Fruit fly (Drosophila melanogaster) whole organism: ENCODE data around the gene ec.

Experiments used
- CG8478 ChIP-seq: fragments of >200 bp; optimal IDR thresholded peaks from 2 replicates; lab custom pipeline; 2018; ENCODE audit warnings: inconsistent platforms
- Dll ChIP-seq: fragments of >200 bp; optimal IDR thresholded peaks from 2 replicates; lab custom pipeline; 2017
- EcR ChIP-seq, 2 experiments: fragments of >200 bp; optimal IDR thresholded peaks; 2 replicates each; lab custom pipeline; 2017; ENCODE audit warnings: missing biosample characterization in 2 of 2, missing genetic modification characterization in 2 of 2, missing genetic modification reagents in 2 of 2
- pan ChIP-seq: fragments of >200 bp; optimal IDR thresholded peaks from 2 replicates; lab custom pipeline; 2017
- psq ChIP-seq: fragments of >200 bp; optimal IDR thresholded peaks from 2 replicates; lab custom pipeline; 2017
- usp ChIP-seq: fragments of >200 bp; optimal IDR thresholded peaks from 2 replicates; lab custom pipeline; 2017; ENCODE audit warnings: missing biosample characterization, missing genetic modification characterization, mixed read lengths

ec gene

DNA sequence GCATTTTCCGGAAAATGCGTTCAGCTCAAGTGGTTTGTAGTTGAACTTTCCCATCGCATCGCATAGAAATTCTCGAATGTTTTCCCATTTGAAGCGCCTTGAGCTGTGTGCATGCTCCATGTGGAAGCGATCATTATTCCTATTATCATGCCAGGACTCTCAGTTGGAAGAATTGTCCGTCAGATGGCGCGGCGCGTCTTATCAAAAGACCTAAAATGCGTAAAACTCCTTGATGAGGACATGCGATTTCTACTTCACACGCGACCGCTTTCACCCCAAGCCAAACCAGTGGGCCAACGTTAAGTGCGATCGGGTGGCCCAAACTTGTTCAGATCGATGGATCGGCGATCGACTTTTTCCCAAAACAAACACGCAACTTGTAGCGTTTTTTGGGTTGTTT, 4.2 kb downstream of the ec start:
- TF ChIP-seq psq (lab: Kevin White, UChicago), result no peak
- no peak for TF ChIP-seq EcR (GFP tag; optimal IDR thresholded peaks at IDR 0.05; lab: Kevin White, UChicago)
- TF ChIP-seq pan (lab: Kevin White, UChicago), result no peak
- TF ChIP-seq CG8478, result no peak
- no peak for TF ChIP-seq Dll
- no peak for TF ChIP-seq usp

DNA sequence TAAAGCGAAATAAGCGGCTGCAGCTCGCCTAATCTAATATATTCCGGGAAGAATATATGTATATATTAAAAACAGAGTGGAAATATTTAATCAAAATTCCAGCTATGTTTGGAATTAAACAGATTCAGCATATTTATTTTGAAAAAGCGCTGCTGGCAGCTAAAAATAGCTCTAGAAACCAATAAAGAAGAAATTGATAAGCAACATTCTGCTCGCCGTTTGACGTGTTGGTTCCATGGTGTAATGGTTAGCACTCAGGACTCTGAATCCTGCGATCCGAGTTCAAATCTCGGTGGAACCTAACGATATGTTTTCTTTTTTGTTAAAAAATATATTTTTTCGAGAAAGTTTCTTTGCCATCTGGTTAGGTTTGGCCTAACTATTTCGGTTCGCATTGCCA, 8.0 kb downstream of the ec start:
- TF ChIP-seq psq (lab: Kevin White, UChicago) (no peak), CG8478 (no peak), usp (no peak), EcR (GFP tag; optimal IDR thresholded peaks at IDR 0.05; lab: Kevin White, UChicago) (no peak), Dll (no peak), pan (lab: Kevin White, UChicago) (no peak)

DNA sequence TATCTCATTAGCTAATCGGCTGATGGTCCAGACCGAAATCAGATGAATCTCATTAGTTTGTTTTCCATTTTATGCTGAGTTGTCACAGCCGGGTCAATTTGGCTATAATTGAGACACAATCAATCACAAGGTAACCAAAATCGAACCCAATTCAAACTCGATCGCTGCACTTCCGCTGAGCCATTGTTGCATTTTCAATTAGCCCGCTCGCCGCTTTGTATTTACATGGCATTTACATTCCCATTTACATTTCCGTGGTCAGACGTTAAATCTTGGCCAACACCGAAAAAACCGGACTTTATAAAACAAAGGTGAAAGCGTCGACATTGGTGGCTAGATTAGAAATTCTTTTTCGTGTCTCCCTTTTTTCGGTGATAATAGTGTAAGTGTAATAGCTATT, 13.6 kb downstream of the ec start:
- TF ChIP-seq pan (lab: Kevin White, UChicago) (no peak), usp (no peak), CG8478 (no peak), EcR (GFP tag; optimal IDR thresholded peaks at IDR 0.05; lab: Kevin White, UChicago) (no peak), psq (lab: Kevin White, UChicago) (no peak), Dll (no peak)

DNA sequence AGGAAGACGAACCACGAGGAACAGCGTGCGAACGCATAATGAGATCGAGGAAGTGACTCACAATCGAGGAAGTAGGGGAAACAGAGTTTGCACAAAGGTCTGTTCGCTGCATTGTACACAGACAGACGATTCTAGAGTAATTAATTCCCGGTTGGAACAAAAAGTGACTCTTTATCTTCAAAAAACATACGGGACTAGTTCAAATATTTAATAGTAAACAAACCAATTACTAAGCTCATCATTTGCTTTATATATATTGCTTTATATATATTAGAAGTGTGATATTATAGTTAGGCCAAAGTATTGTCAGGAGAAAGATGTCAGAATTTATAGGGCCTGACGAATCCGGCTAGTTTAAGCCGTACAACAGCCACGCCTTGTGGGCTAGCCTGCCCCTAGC, 16.4 kb downstream of the ec start, which contains the start of gene CG2901:
CG2901 (plus strand) TSS at position 301 of the 400 bp plus-strand sequence.
- TF ChIP-seq Dll (no peak), psq (lab: Kevin White, UChicago) (no peak), EcR (GFP tag; optimal IDR thresholded peaks at IDR 0.05; lab: Kevin White, UChicago) (no peak), CG8478 (no peak), usp (no peak), pan (lab: Kevin White, UChicago) (no peak)

DNA sequence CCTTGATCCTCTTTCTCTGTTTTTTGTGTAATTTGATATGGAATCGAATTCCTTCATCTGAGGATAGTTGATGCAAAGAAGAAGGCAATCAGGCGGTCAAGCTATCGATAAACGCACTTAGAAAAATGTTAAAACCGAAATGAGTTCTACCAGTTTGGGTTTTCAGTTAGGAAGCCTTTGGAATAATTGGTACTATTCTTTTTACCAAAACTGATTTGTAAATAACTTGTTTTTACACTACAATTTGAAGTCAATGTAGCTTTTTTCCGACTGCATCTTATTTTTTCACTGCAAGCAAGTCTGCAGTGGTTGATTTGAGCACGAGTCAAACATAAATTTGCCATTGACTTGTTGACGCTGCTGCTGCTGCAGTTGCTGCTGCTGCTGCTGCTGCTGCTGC, 20.3 kb downstream of the ec start:
- no peak for TF ChIP-seq EcR (GFP tag; optimal IDR thresholded peaks at IDR 0.05; lab: Kevin White, UChicago)
- no peak for TF ChIP-seq CG8478
- no peak for TF ChIP-seq usp
- no peak for TF ChIP-seq pan (lab: Kevin White, UChicago)
- TF ChIP-seq psq (lab: Kevin White, UChicago), result no peak
- TF ChIP-seq Dll, result no peak

DNA sequence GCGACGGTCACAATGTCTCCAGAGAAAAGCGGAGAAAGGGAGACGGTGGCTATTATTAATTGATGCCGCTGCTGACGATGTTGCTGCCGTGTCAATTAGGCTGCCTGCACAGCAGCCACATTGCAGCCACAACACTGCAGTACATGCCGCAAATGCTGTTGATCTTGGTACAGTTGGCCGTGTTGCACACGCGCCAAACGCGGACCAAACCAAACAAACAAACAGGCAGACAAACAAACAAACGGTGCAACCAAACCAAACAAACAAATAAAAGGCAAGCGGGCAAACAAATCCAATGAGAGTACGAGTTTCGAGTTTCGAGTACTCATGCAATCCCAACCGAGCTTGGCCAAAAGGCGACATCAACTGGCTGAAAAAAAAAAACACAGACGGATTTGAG, 20.7 kb downstream of the ec start:
- TF ChIP-seq CG8478, result no peak
- no peak for TF ChIP-seq usp
- no peak for TF ChIP-seq Dll
- TF ChIP-seq EcR (GFP tag; optimal IDR thresholded peaks at IDR 0.05; lab: Kevin White, UChicago), result no peak
- TF ChIP-seq psq (lab: Kevin White, UChicago), result no peak
- TF ChIP-seq pan (lab: Kevin White, UChicago), result no peak

DNA sequence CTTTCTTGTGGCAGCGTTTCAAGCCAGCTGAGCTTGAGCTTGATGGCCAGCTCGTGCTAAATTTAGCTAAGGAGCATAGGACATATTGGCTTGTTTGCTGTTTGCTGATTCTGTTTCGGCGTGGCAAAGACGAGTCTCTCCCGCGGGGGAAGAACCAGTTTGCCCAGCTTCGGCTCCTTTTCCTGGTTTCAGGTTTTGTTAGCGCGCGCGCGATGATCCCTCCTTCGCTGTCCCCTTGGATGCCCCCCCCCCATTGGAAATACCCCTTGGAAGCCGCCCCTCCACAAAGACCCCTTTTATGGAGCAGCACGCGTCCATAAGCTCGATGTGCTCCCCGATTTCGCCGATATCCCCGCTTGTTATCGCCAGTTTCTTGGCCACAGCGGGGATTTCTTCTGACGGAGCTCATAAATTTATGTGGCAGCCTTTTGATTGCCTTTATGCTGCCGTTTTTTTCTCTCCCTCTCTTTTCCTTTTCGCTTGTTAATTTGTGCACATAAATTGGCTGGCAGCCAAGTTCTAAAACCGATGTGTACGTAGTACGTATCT, 21.7 kb downstream of the ec start:
- TF ChIP-seq pan (lab: Kevin White, UChicago), result no peak
- TF ChIP-seq usp, result no peak
- TF ChIP-seq EcR (GFP tag; optimal IDR thresholded peaks at IDR 0.05; lab: Kevin White, UChicago), result no peak
- TF ChIP-seq psq (lab: Kevin White, UChicago), result no peak

DNA sequence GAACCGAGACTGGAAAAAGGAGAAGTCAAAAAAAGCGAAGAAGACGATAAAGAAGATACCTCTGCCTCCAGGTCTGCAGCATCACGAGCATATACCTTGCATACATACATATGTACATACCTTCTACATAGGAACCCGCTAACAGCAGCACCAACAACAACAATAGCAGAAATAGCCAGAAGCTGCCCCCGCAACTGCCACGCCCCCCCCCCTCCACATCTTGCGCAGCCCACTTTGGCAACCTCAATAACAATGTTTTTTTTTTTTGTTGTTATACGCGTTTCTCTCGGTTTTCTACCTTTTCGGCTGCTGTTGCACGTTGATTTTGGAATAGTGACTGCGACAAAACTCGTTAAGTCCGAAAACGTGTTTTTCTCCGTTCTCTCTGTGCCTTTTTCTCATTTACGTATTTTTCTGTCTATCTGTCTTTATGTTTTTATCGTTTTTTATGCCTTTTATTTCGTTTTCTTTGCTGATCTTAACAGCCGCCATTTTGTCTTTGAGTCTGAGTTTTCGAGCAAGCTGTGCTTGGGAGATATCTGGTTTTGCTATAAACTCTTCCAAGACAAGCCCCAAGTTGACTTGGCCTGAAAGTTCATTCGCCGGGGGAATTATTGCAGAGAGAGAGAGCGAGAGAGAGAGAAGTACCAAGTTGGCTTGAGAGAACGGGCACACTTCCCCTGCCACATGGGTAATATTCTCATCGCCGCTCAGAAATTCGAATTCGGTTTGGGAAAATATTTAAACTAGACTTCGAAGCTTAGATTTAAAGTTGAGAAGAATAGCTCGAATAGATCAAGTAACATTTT, 23.7 kb downstream of the ec start:
- no peak for TF ChIP-seq CG8478
- TF ChIP-seq EcR (GFP tag; optimal IDR thresholded peaks at IDR 0.05; lab: Kevin White, UChicago), result peak in 1 of 2 experiments; percentile 21
- no peak for TF ChIP-seq psq (lab: Kevin White, UChicago)

DNA sequence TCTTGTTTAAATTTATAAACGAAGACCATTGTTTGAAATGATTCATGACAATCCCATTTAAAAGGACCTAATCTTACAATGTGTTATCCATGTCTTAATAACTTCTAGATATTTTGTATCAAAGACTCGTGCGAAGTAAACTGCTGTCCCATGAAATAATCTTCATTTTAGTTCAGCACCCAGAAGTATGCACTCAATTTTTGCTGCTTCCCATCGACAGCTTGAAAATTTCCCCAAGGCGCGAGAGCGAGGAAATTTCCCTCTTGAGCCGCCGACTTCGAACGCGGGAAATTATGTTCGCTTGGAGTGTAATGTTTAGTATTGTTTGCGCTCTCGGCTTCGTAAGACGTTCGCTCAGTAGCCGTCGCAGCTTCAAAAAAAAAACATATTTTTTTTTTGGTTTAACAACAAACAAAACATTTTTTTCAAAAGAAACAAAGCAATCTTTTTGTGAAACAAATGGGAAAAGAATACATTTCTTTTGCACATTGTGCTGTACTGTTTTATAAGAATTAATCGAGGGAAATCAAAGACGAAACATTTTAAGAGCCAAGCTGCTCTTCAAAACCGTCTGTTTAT, 24.4 kb downstream of the ec start:
- TF ChIP-seq Dll (no peak), usp (no peak)

DNA sequence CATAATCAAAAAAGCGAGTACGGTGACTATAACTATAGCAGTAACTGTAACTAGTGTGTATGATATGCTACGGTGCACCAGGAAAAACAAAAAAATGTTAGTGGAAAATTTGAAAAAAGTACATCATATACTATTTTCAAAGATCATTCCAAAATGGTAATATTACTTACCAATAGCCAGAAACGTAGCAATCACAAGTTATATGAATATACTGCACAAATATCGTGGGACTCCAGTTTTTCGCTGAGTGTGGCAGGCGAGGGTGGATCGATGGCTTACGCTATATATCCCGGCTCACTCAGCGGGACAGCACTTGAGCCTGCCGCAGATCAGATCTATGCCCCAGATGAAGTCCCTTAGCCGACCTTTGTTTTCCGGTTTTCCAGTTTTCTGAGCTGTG, 26.1 kb downstream of the ec start:
- TF ChIP-seq psq (lab: Kevin White, UChicago), result no peak
- no peak for TF ChIP-seq pan (lab: Kevin White, UChicago)
- no peak for TF ChIP-seq CG8478
- no peak for TF ChIP-seq Dll
- TF ChIP-seq EcR (GFP tag; optimal IDR thresholded peaks at IDR 0.05; lab: Kevin White, UChicago), result no peak
- TF ChIP-seq usp, result no peak

DNA sequence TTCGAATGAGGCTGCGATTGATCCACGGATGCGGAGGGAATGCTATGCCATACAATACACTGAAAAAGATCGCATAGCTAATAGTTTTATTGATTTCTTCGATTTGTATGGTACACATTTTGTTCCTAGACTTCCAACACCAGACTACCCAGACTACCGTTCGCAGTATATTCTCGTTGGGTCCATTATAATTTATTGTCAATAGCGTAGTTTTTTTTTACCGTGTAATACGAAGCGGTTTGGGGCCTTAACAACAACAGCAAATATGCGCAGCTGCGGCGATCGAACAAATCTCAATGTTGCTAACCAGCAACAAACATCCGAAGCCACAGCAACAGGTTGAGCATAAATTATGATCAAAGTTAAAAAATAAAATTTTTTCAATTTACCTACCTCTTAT, 27.1 kb downstream of the ec start:
- no peak for TF ChIP-seq pan (lab: Kevin White, UChicago)
- no peak for TF ChIP-seq Dll
- TF ChIP-seq EcR (GFP tag; optimal IDR thresholded peaks at IDR 0.05; lab: Kevin White, UChicago), result no peak
- no peak for TF ChIP-seq psq (lab: Kevin White, UChicago)
- no peak for TF ChIP-seq usp
- TF ChIP-seq CG8478, result no peak

DNA sequence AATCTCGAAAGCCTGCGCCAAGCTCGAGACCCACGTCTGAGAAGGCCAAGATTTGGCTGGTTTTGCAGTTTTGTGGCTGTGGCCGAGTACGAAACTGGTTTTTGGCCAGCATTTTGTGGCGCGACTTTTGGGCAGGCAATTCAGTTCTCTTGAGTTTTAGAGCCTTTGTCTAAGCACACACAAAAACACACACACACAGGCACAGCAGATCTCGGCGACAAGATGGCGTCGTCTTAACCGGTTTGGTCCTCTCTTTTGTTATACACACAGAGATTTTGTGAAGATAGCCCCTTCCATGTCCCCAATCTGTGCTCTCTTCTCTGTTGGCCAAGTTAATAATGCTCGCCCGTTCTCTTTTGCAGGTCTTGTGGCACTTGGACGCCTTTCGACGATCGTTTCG, 29.5 kb downstream of the ec start:
- no peak for TF ChIP-seq usp
- no peak for TF ChIP-seq psq (lab: Kevin White, UChicago)
- TF ChIP-seq pan (lab: Kevin White, UChicago), result no peak
- no peak for TF ChIP-seq EcR (GFP tag; optimal IDR thresholded peaks at IDR 0.05; lab: Kevin White, UChicago)
- TF ChIP-seq Dll, result no peak

DNA sequence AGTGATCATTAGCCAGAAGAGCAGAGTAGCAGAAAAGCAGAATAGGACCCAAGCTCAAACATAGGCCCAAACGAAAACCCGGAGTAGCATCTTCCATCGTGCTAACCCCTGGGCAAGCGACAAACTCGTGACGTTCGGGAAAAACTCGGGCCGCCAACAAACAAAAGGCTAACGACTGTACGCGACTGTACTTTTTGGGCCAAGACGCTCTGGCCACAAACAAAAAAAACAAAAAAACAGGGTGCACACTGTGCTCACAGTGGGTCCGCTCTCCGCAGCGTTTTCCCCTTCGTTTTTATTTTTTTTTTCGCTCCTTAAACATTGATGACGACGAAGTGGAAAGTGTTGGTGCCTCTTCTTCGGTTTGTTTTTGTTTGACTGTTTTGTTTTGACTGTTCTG, 31.4 kb downstream of the ec start:
- TF ChIP-seq usp (no peak), EcR (GFP tag; optimal IDR thresholded peaks at IDR 0.05; lab: Kevin White, UChicago) (peak in 1 of 2 experiments; percentile 30)
